Worm (Caenorhabditis elegans) whole organism, L4/young adult: ENCODE results near the gene Y34B4A.4.

Experiments
- W03F9.2 ChIP-seq: fragments of 150-350 bp; optimal IDR thresholded peaks from 2 replicates; lab custom pipeline; 2014; ENCODE audit warnings: missing biosample characterization, missing genetic modification characterization
- dao-5 ChIP-seq: sonication (generic microtip); optimal IDR thresholded peaks from 2 replicates; lab custom pipeline; 2016; ENCODE audit warnings: missing genotype, missing genetic modification characterization, moderate library complexity, missing compliant biosample characterization

ce11 chrX:5279674-5280073, 15.5 kb downstream of the Y34B4A.4 start, which contains the start of gene rga-8:
- TF ChIP-seq dao-5 (no peak), W03F9.2 (tag; lab: Kevin White, UChicago) (no peak)
